Worm (Caenorhabditis elegans) whole organism, L3 larva: ENCODE results near the gene C14B1.12.

Experiments
- R02D3.7 ChIP-seq: fragments of 150-350 bp; optimal IDR thresholded peaks from 2 replicates; lab custom pipeline; 2014; ENCODE audit warnings: missing biosample characterization, missing genetic modification characterization
- ZK546.5 ChIP-seq: sonication (generic microtip); optimal IDR thresholded peaks from 2 replicates; lab custom pipeline; 2017; ENCODE audit warnings: missing biosample characterization, missing genetic modification characterization
- aly-2 ChIP-seq: fragments of 150-350 bp; optimal IDR thresholded peaks from 2 replicates; lab custom pipeline; 2014; ENCODE audit warnings: missing biosample characterization, missing genetic modification characterization
- ama-1 ChIP-seq: fragments of 150-350 bp; optimal IDR thresholded peaks from 2 replicates; lab custom pipeline; 2018
- ceh-16 ChIP-seq: sonication (generic microtip); optimal IDR thresholded peaks from 2 replicates; lab custom pipeline; 2017; ENCODE audit warnings: missing biosample characterization, missing genetic modification characterization
- ceh-28 ChIP-seq: fragments of 150-350 bp; optimal IDR thresholded peaks from 2 replicates; lab custom pipeline; 2014; ENCODE audit warnings: missing biosample characterization, missing genetic modification reagents, missing genetic modification characterization
- ceh-82 ChIP-seq: fragments of 150-350 bp; optimal IDR thresholded peaks from 2 replicates; lab custom pipeline; 2014; ENCODE audit warnings: missing biosample characterization, missing genetic modification characterization
- daf-12 ChIP-seq: fragments of 150-350 bp; optimal IDR thresholded peaks from 2 replicates; lab custom pipeline; 2014; ENCODE audit warnings: missing biosample characterization, missing genetic modification reagents, missing genetic modification characterization
- egl-27 ChIP-seq: sonication (generic microtip); optimal IDR thresholded peaks from 4 replicates; lab custom pipeline; 2017; ENCODE audit warnings: missing biosample characterization, missing genetic modification reagents, missing genetic modification characterization
- egl-5 ChIP-seq: fragments of 150-350 bp; optimal IDR thresholded peaks from 2 replicates; lab custom pipeline; 2017; ENCODE audit warnings: missing biosample characterization, missing genetic modification reagents, missing genetic modification characterization, inconsistent platforms
- elt-1 ChIP-seq: fragments of 150-350 bp; optimal IDR thresholded peaks from 2 replicates; lab custom pipeline; 2014; ENCODE audit warnings: missing biosample characterization, missing genetic modification characterization
- elt-2 ChIP-seq: sonication (generic microtip); optimal IDR thresholded peaks from 2 replicates; lab custom pipeline; 2016; ENCODE audit warnings: missing genetic modification reagents, mild to moderate bottlenecking, missing genetic modification characterization, missing compliant biosample characterization
- elt-3 ChIP-seq, 3 experiments: fragments of 150-350 bp in 1 of 3; sonication (generic microtip) in 2 of 3; optimal IDR thresholded peaks; 2 replicates in 2 of 3; 4 replicates in 1 of 3; lab custom pipeline; 2014 to 2017; ENCODE audit warnings: missing biosample characterization in 3 of 3, missing genetic modification characterization in 3 of 3
- eor-1 ChIP-seq, 2 experiments: fragments of 150-350 bp; optimal IDR thresholded peaks; 2 replicates each; lab custom pipeline; 2014 to 2018; ENCODE audit warnings: missing biosample characterization in 2 of 2, missing genetic modification characterization in 2 of 2
- fkh-10 ChIP-seq: sonication (generic microtip); optimal IDR thresholded peaks from 2 replicates; lab custom pipeline; 2017; ENCODE audit warnings: missing biosample characterization, missing genetic modification reagents, missing genetic modification characterization
- fkh-2 ChIP-seq: fragments of 150-350 bp; optimal IDR thresholded peaks from 2 replicates; lab custom pipeline; 2014; ENCODE audit warnings: missing biosample characterization, missing genetic modification reagents, missing genetic modification characterization
- fos-1 ChIP-seq: fragments of 150-350 bp; optimal IDR thresholded peaks from 2 replicates; lab custom pipeline; 2014; ENCODE audit warnings: missing biosample characterization, missing genetic modification characterization
- hmg-11 ChIP-seq: sonication (generic microtip); optimal IDR thresholded peaks from 2 replicates; lab custom pipeline; 2016; ENCODE audit warnings: missing genetic modification characterization, missing compliant biosample characterization
- jun-1 ChIP-seq: fragments of 150-350 bp; optimal IDR thresholded peaks from 2 replicates; lab custom pipeline; 2014; ENCODE audit warnings: missing biosample characterization, missing genetic modification reagents, missing genetic modification characterization
- lin-15B ChIP-seq: fragments of 150-350 bp; optimal IDR thresholded peaks from 2 replicates; lab custom pipeline; 2014; ENCODE audit warnings: missing biosample characterization, missing genetic modification characterization
- lin-39 ChIP-seq: fragments of 150-350 bp; optimal IDR thresholded peaks from 2 replicates; lab custom pipeline; 2018; ENCODE audit warnings: missing biosample characterization, missing genetic modification reagents, missing genetic modification characterization
- lsy-12 ChIP-seq: sonication (generic microtip); optimal IDR thresholded peaks from 2 replicates; lab custom pipeline; 2016; ENCODE audit warnings: mild to moderate bottlenecking, missing genetic modification characterization, missing compliant biosample characterization
- mdl-1 ChIP-seq: fragments of 150-350 bp; optimal IDR thresholded peaks from 2 replicates; lab custom pipeline; 2014; ENCODE audit warnings: missing biosample characterization, missing genetic modification characterization
- mml-1 ChIP-seq: fragments of 150-350 bp; sonication (generic microtip); optimal IDR thresholded peaks from 3 replicates; lab custom pipeline; 2014; ENCODE audit warnings: missing biosample characterization, missing genetic modification characterization
- nfya-1 ChIP-seq: sonication (generic microtip); optimal IDR thresholded peaks from 2 replicates; lab custom pipeline; 2017; ENCODE audit warnings: missing genetic modification characterization, mild to moderate bottlenecking, missing compliant biosample characterization, antibody characterized with exemption, moderate library complexity; ENCODE audit not compliant: insufficient read depth
- nhr-11 ChIP-seq: fragments of 150-350 bp; optimal IDR thresholded peaks from 2 replicates; lab custom pipeline; 2014; ENCODE audit warnings: missing biosample characterization, missing genetic modification characterization
- nhr-12 ChIP-seq: fragments of 150-350 bp; optimal IDR thresholded peaks from 2 replicates; lab custom pipeline; 2014; ENCODE audit warnings: missing biosample characterization, missing genetic modification characterization
- nhr-23 ChIP-seq: fragments of 150-350 bp; optimal IDR thresholded peaks from 2 replicates; lab custom pipeline; 2014; ENCODE audit warnings: missing biosample characterization, missing genetic modification reagents, missing genetic modification characterization
- nhr-237 ChIP-seq: fragments of 150-350 bp; optimal IDR thresholded peaks from 2 replicates; lab custom pipeline; 2014; ENCODE audit warnings: missing biosample characterization, missing genetic modification characterization
- nhr-25 ChIP-seq: sonication (generic microtip); optimal IDR thresholded peaks from 2 replicates; lab custom pipeline; 2017; ENCODE audit warnings: missing biosample characterization, missing genetic modification characterization
- nhr-28 ChIP-seq: fragments of 150-350 bp; optimal IDR thresholded peaks from 2 replicates; lab custom pipeline; 2014; ENCODE audit warnings: missing biosample characterization, missing genetic modification characterization
- nhr-43 ChIP-seq: sonication (generic microtip); optimal IDR thresholded peaks from 2 replicates; lab custom pipeline; 2016; ENCODE audit warnings: mild to moderate bottlenecking, missing genetic modification characterization, missing compliant biosample characterization; ENCODE audit not compliant: poor library complexity, severe bottlenecking
- nhr-67 ChIP-seq: fragments of 150-350 bp; optimal IDR thresholded peaks from 2 replicates; lab custom pipeline; 2014; ENCODE audit warnings: missing biosample characterization, missing genetic modification characterization
- nhr-76 ChIP-seq: fragments of 150-350 bp; sonication (generic microtip); optimal IDR thresholded peaks from 5 replicates; lab custom pipeline; 2014; ENCODE audit warnings: missing biosample characterization, missing genetic modification characterization
- pha-4 ChIP-seq: fragments of 150-350 bp; optimal IDR thresholded peaks from 2 replicates; lab custom pipeline; 2014; ENCODE audit warnings: missing biosample characterization, missing genetic modification reagents, missing genetic modification characterization
- pqm-1 ChIP-seq: fragments of 150-350 bp; optimal IDR thresholded peaks from 2 replicates; lab custom pipeline; 2017; ENCODE audit warnings: missing biosample characterization, missing genetic modification characterization, inconsistent platforms
- sea-2 ChIP-seq: fragments of 150-350 bp; sonication (generic microtip); optimal IDR thresholded peaks from 4 replicates; lab custom pipeline; 2014; ENCODE audit warnings: missing biosample characterization, missing genetic modification reagents, missing genetic modification characterization
- skn-1 ChIP-seq: fragments of 150-350 bp; optimal IDR thresholded peaks from 2 replicates; lab custom pipeline; 2014; ENCODE audit warnings: missing biosample characterization, missing genetic modification characterization
- snpc-4 ChIP-seq: fragments of 150-350 bp; optimal IDR thresholded peaks from 2 replicates; lab custom pipeline; 2014; ENCODE audit warnings: missing biosample characterization, missing genetic modification characterization
- tbx-2 ChIP-seq: sonication (generic microtip); optimal IDR thresholded peaks from 2 replicates; lab custom pipeline; 2016; ENCODE audit warnings: mild to moderate bottlenecking, missing genetic modification characterization, missing compliant biosample characterization
- unc-39 ChIP-seq: sonication (generic microtip); optimal IDR thresholded peaks from 4 replicates; lab custom pipeline; 2017; ENCODE audit warnings: missing biosample characterization, missing genetic modification characterization
- unc-62 ChIP-seq: fragments of 150-350 bp; sonication (generic microtip); optimal IDR thresholded peaks from 4 replicates; lab custom pipeline; 2014; ENCODE audit warnings: missing biosample characterization, missing genetic modification reagents, missing genetic modification characterization
- ztf-11 ChIP-seq: fragments of 150-350 bp; optimal IDR thresholded peaks from 2 replicates; lab custom pipeline; 2014; ENCODE audit warnings: missing biosample characterization, missing genetic modification characterization
- ztf-4 ChIP-seq: fragments of 150-350 bp; optimal IDR thresholded peaks from 2 replicates; lab custom pipeline; 2014; ENCODE audit warnings: missing biosample characterization, missing genetic modification characterization

C14B1.12 gene

DNA sequence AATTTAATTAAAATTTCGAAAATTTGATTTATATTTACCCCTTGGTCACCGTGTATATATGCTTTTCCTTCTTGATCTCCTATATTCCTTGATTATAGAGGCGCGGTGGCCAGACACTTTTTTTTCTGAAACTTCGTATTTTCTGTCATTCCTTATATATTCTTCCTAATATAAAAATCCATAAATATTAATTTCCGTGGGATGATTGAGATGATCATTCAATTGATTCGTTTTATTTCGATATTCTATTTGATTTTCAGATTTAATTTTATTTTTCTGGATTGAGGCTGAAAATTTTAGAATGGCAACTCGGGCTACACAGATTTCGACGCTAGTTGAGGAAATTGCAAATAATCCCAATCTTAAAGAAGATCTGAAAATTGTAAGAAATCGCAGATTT, 18.2 kb downstream of the C14B1.12 start, which contains the start of gene dph-1:
dph-1 (plus strand) TSS at position 301 of the 400 bp plus-strand sequence.
- TF ChIP-seq snpc-4 (tag; lab: Kevin White, UChicago): no peak
- no peak for TF ChIP-seq nhr-12
- no peak for TF ChIP-seq nfya-1 (tag; lab: Kevin White, UChicago)
- no peak for TF ChIP-seq nhr-23
- no peak for TF ChIP-seq unc-39 (tag; lab: Kevin White, UChicago)
- TF ChIP-seq mdl-1 (tag; lab: Kevin White, UChicago): no peak
- no peak for TF ChIP-seq fkh-2 (tag; lab: Kevin White, UChicago)
- no peak for TF ChIP-seq ztf-11
- no peak for TF ChIP-seq hmg-11
- no peak for TF ChIP-seq nhr-43 (tag; lab: Kevin White, UChicago)
- TF ChIP-seq nhr-67 (tag; lab: Kevin White, UChicago): no peak
- no peak for TF ChIP-seq eor-1 (tag; optimal IDR thresholded peaks at IDR 0.05; lab: Kevin White, UChicago)
- no peak for TF ChIP-seq fkh-10 (GFP tag; lab: Kevin White, UChicago)
- TF ChIP-seq mml-1: no peak
- no peak for TF ChIP-seq sea-2 (GFP tag; lab: Kevin White, UChicago)
- no peak for TF ChIP-seq unc-62 (GFP tag; lab: Kevin White, UChicago)
- no peak for TF ChIP-seq nhr-25
- TF ChIP-seq egl-27 (tag; lab: Kevin White, UChicago): no peak
- no peak for TF ChIP-seq skn-1

DNA sequence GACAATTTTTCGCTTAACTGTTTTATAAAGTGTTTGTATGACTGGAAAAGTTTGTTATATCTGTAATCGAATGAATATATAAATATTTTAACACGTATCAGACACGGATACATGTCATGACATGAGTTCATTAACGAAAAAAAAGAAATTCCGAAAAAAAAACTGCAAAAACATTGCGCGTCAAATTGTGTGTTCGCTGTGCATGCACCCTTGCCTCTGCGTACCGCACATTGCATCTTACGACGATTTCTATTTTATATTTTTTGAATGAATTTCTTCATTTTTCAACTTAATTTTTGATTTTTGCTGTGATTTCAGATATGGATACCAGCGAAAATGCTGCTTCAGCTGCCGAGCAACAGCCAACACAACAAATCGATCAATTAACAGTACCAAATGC, 19.8 kb downstream of the C14B1.12 start, which contains the start of gene wdr-5.1:
wdr-5.1 (plus strand) TSS at position 319 of the 400 bp plus-strand sequence.
- TF ChIP-seq eor-1 (tag; optimal IDR thresholded peaks at IDR 0.05; lab: Kevin White, UChicago): no peak
- TF ChIP-seq nhr-23: peak; percentile 52
- no peak for TF ChIP-seq lin-39 (tag; lab: Kevin White, UChicago)
- peak; percentile 43 for TF ChIP-seq lin-15B (tag; lab: Kevin White, UChicago)
- peak; percentile 30 for TF ChIP-seq nhr-25
- TF ChIP-seq nhr-76 (tag; lab: Kevin White, UChicago): no peak
- TF ChIP-seq lsy-12 (tag; lab: Kevin White, UChicago): no peak
- no peak for TF ChIP-seq nhr-237 (tag; lab: Kevin White, UChicago)
- TF ChIP-seq nhr-43 (tag; lab: Kevin White, UChicago): peak; percentile 48
- TF ChIP-seq snpc-4 (tag; lab: Kevin White, UChicago): no peak
- TF ChIP-seq R02D3.7 (tag; lab: Kevin White, UChicago): no peak
- TF ChIP-seq ztf-11: no peak
- no peak for TF ChIP-seq ceh-16 (tag; lab: Kevin White, UChicago)
- TF ChIP-seq pqm-1 (tag; lab: Kevin White, UChicago): no peak
- peak; percentile 45 for TF ChIP-seq nfya-1 (tag; lab: Kevin White, UChicago)
- no peak for TF ChIP-seq skn-1
- no peak for TF ChIP-seq daf-12
- peak; percentile 64 for TF ChIP-seq ama-1 (lab: Kevin White, UChicago)
- no peak for TF ChIP-seq elt-3 (tag; optimal IDR thresholded peaks at IDR 0.05; lab: Kevin White, UChicago)
- no peak for TF ChIP-seq ztf-4 (tag; lab: Kevin White, UChicago)
- no peak for TF ChIP-seq unc-39 (tag; lab: Kevin White, UChicago)
- TF ChIP-seq elt-1: no peak
- TF ChIP-seq egl-27 (tag; lab: Kevin White, UChicago): no peak
- TF ChIP-seq pha-4 (tag; lab: Kevin White, UChicago): peak; percentile 37
- TF ChIP-seq tbx-2: no peak
- no peak for TF ChIP-seq unc-62 (GFP tag; lab: Kevin White, UChicago)
- TF ChIP-seq mml-1: no peak
- TF ChIP-seq nhr-11: no peak
- TF ChIP-seq egl-5 (tag; lab: Kevin White, UChicago): no peak
- TF ChIP-seq ceh-28 (tag; lab: Kevin White, UChicago): no peak
- TF ChIP-seq nhr-67 (tag; lab: Kevin White, UChicago): no peak
- TF ChIP-seq hmg-11: peak; percentile 46
- no peak for TF ChIP-seq nhr-28
- TF ChIP-seq fkh-10 (GFP tag; lab: Kevin White, UChicago): no peak
- TF ChIP-seq, all 47 proteins: peak for 8

DNA sequence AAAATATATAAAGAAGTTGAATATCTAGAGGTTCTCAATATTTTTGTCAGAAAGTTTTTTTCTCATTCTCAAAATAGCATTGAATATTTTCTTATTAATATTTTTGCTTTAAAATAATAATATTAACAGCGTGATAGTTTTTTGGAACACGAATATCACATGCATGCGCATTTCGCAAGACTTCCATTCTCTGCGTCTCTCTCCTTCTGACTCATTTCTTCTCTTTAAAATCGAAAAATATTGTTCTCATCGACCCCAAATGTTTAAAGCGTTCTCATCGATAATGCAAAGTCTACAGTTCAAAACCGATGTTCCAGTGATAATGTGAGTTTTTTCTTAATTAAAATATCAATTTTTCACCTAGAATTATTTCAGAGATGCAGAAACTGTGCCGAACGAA, 21.4 kb downstream of the C14B1.12 start, which contains the start of gene C14B1.3:
C14B1.3 (plus strand) TSS at position 168 of the 400 bp plus-strand sequence.
- TF ChIP-seq nhr-67 (tag; lab: Kevin White, UChicago): no peak
- TF ChIP-seq nhr-11: no peak
- TF ChIP-seq ceh-16 (tag; lab: Kevin White, UChicago): no peak
- TF ChIP-seq nhr-12: no peak
- no peak for TF ChIP-seq daf-12
- TF ChIP-seq unc-62 (GFP tag; lab: Kevin White, UChicago): no peak
- peak; percentile 21 for TF ChIP-seq elt-2
- no peak for TF ChIP-seq ceh-28 (tag; lab: Kevin White, UChicago)
- no peak for TF ChIP-seq elt-1
- TF ChIP-seq nhr-43 (tag; lab: Kevin White, UChicago): no peak
- TF ChIP-seq nfya-1 (tag; lab: Kevin White, UChicago): peak; percentile 65
- no peak for TF ChIP-seq egl-27 (tag; lab: Kevin White, UChicago)
- no peak for TF ChIP-seq nhr-25
- TF ChIP-seq nhr-23: peak; percentile 45
- TF ChIP-seq R02D3.7 (tag; lab: Kevin White, UChicago): no peak
- no peak for TF ChIP-seq mml-1
- TF ChIP-seq eor-1 (tag; optimal IDR thresholded peaks at IDR 0.05; lab: Kevin White, UChicago): no peak
- no peak for TF ChIP-seq fos-1 (tag; lab: Kevin White, UChicago)
- TF ChIP-seq hmg-11: no peak
- no peak for TF ChIP-seq lsy-12 (tag; lab: Kevin White, UChicago)
- peak; percentile 1 for TF ChIP-seq ama-1 (lab: Kevin White, UChicago)
- no peak for TF ChIP-seq ZK546.5 (tag; lab: Kevin White, UChicago)
- TF ChIP-seq pha-4 (tag; lab: Kevin White, UChicago): peak; percentile 50
- no peak for TF ChIP-seq aly-2
- peak; percentile 69 for TF ChIP-seq jun-1 (tag; lab: Kevin White, UChicago)
- no peak for TF ChIP-seq fkh-10 (GFP tag; lab: Kevin White, UChicago)
- TF ChIP-seq lin-15B (tag; lab: Kevin White, UChicago): peak; percentile 20
- TF ChIP-seq unc-39 (tag; lab: Kevin White, UChicago): no peak
- TF ChIP-seq mdl-1 (tag; lab: Kevin White, UChicago): no peak
- TF ChIP-seq skn-1: no peak
- TF ChIP-seq ceh-82: no peak
- TF ChIP-seq ztf-4 (tag; lab: Kevin White, UChicago): no peak
